Fruit fly (Drosophila melanogaster): Measurements from ENCODE around the gene Ctps.

The Ctps gene

DNA sequence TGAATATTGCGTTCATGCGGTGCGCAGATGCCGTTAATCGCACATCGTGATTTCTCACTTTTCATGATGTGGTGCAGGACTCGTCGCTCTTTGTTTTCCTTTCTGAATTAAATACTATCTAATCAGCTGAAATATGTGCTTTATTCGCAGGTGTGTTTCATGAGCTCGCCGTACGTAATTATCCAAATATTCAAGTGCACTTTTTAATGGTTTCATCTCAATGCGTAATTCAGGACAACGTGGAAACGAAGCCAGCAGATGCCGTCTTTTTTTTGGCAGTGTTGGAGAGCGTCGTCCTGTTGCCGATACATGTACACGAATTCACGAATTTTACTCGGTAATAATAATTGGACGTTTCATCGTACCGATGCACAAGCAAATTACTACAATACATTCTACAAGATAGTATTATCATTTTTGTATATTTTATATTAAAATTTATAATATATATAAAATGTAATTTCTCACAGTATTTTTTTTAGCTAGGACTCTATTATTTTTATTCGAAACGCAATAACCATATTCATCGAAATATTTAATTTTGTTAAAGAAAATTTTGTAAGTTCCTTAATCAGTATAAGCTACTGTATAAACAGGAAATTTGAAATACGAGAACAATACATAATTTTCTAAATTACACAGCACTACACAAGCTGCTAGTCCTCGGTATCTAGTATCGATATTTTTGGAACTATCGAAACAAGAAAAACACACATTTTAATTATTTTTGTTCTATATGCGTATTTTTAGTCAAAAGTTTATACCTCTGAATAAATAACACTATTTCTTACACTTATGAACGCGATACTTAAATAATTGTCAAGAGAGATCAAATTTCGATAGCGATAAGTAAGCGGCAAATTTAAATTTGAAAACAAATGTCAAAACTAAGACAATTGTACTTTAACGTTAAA, 39.2 kb downstream of the Ctps start, which contains the start of gene CG12316 (continued):
- TF ChIP-seq phol (tag; optimal IDR thresholded peaks at IDR 0.05) (peak; percentile 91), CG12155 (GFP tag; optimal IDR thresholded peaks at IDR 0.05) (peak; percentile 82), CG11560 (tag; IDR thresholded peaks at IDR 0.05) (peak; percentile 65; the same call in 2 of the 3 replicates), chm (GFP tag; IDR thresholded peaks at IDR 0.05) (peak; percentile 91), CG3065 (GFP tag; optimal IDR thresholded peaks at IDR 0.05) (peak; percentile 43), CG17612 (GFP tag; IDR thresholded peaks at IDR 0.05) (peak; percentile 64; the same call in 1 of the 2 replicates), sqz (GFP tag; optimal IDR thresholded peaks at IDR 0.05) (peak; percentile 40), hkb (optimal IDR thresholded peaks at IDR 0.05) (no peak), hkb (GFP tag; IDR thresholded peaks at IDR 0.05) (peak; percentile 93), otp (GFP tag; IDR thresholded peaks at IDR 0.05) (peak; percentile 83; the same call in 2 of the 3 replicates), Gsc (GFP tag; IDR thresholded peaks at IDR 0.05) (no peak), Dek (tag; optimal IDR thresholded peaks at IDR 0.05) (peak; percentile 77), CG12071 (GFP tag; optimal IDR thresholded peaks at IDR 0.05) (peak; percentile 94), CG4854 (GFP tag; optimal IDR thresholded peaks at IDR 0.05) (peak; percentile 86), esg (GFP tag; conservative IDR thresholded peaks at IDR 0.05) (peak; percentile 83), da (GFP tag; optimal IDR thresholded peaks at IDR 0.05) (peak; percentile 91), MBD-R2 (GFP tag; IDR thresholded peaks at IDR 0.05) (peak; percentile 61), CG10959 (GFP tag; IDR thresholded peaks at IDR 0.05) (peak; percentile 86), CG8281 (tag; optimal IDR thresholded peaks at IDR 0.05) (peak; percentile 77), CHES-1-like (GFP tag; optimal IDR thresholded peaks at IDR 0.05) (peak; percentile 89), TFAM (GFP tag; optimal IDR thresholded peaks at IDR 0.05) (peak; percentile 65), CG13894 (tag; optimal IDR thresholded peaks at IDR 0.05) (peak; percentile 91), PHDP (tag; optimal IDR thresholded peaks at IDR 0.05) (peak; percentile 94), HLH4C (GFP tag; IDR thresholded peaks at IDR 0.05; ENCODE audit: partially characterized antibody) (peak; percentile 83), mirr (GFP tag; optimal IDR thresholded peaks at IDR 0.05) (peak; percentile 80), CG1024 (GFP tag; IDR thresholded peaks at IDR 0.05) (peak; percentile 82), corto (GFP tag; optimal IDR thresholded peaks at IDR 0.05) (peak; percentile 82), Oli (tag; optimal IDR thresholded peaks at IDR 0.05) (peak; percentile 91), jigr1 (GFP tag; IDR thresholded peaks at IDR 0.05) (0 out of 3 replicates have a peak, but pooled peaks have one; percentile 54), CG32767 (GFP tag; IDR thresholded peaks at IDR 0.05) (peak; percentile 90; the same call in 1 of the 2 replicates), CG7987 (GFP tag; optimal IDR thresholded peaks at IDR 0.05) (peak; percentile 85), z (GFP tag; IDR thresholded peaks at IDR 0.05) (peak; percentile 38; the same call in 1 of the 3 replicates), dan (GFP tag; IDR thresholded peaks at IDR 0.05) (no peak), salm (tag; optimal IDR thresholded peaks at IDR 0.05) (peak; percentile 90), aop (GFP tag; IDR thresholded peaks at IDR 0.05) (0 out of 2 replicates have a peak, but pooled peaks have one; percentile 51), Side (GFP tag; optimal IDR thresholded peaks at IDR 0.05) (peak; percentile 93), pros (GFP tag; optimal IDR thresholded peaks at IDR 0.05) (peak; percentile 70), Hmx (GFP tag; optimal IDR thresholded peaks at IDR 0.05) (peak; percentile 82), bigmax (GFP tag; optimal IDR thresholded peaks at IDR 0.05) (peak; percentile 52), Ada2b (GFP tag; IDR thresholded peaks at IDR 0.05) (peak; percentile 80), NK7.1 (GFP tag; optimal IDR thresholded peaks at IDR 0.05) (peak; percentile 89), CG8924 (tag; optimal IDR thresholded peaks at IDR 0.05) (peak; percentile 95), gt (GFP tag; IDR thresholded peaks at IDR 0.05) (no peak), pho (GFP tag; optimal IDR thresholded peaks at IDR 0.05) (peak; percentile 92), lov (optimal IDR thresholded peaks at IDR 0.05) (no peak), lov (GFP tag; IDR thresholded peaks at IDR 0.05) (peak; percentile 74; the same call in 2 of the 3 replicates), CG17359 (tag; optimal IDR thresholded peaks at IDR 0.05) (peak; percentile 88), H2.0 (GFP tag; IDR thresholded peaks at IDR 0.05) (peak; percentile 77), CG17328 (GFP tag; IDR thresholded peaks at IDR 0.05) (peak; percentile 84)

Data from whole organism, embryonic.